Fruit fly (Drosophila melanogaster) whole organism, embryonic: ENCODE measurements around the gene CG46313.

Experiments
- Ada2b ChIP-seq: fragments of 200-800 bp; sonication (Bioruptor generic); IDR thresholded peaks from 2 replicates; pipeline ENCODE4 v1.3.6; 2022; ENCODE audit warnings: missing biosample characterization, missing genetic modification characterization
- CG10267 ChIP-seq: fragments of 200-800 bp; sonication (Bioruptor generic); optimal IDR thresholded peaks from 2 replicates; lab custom pipeline; 2018; ENCODE audit warnings: missing biosample characterization, mild to moderate bottlenecking, missing genetic modification characterization, moderate library complexity
- CG11696 ChIP-seq: fragments of 200-800 bp; sonication (Bioruptor generic); IDR thresholded peaks from 2 replicates; pipeline ENCODE4 v1.3.6; 2022; ENCODE audit warnings: missing biosample characterization, missing genetic modification characterization
- CG12071 ChIP-seq: fragments of 200-800 bp; sonication (Bioruptor generic); optimal IDR thresholded peaks from 3 replicates; lab custom pipeline; 2018; ENCODE audit warnings: missing biosample characterization, mild to moderate bottlenecking, missing genetic modification characterization
- CG12744 ChIP-seq: fragments of 200-800 bp; sonication (Bioruptor generic); optimal IDR thresholded peaks from 2 replicates; lab custom pipeline; 2016; ENCODE audit warnings: missing biosample characterization, missing genetic modification characterization
- CG2199 ChIP-seq: fragments of 200-800 bp; sonication (Bioruptor generic); IDR thresholded peaks from 3 replicates; pipeline ENCODE4 v1.3.6; 2022; ENCODE audit warnings: missing biosample characterization, missing genetic modification characterization
- CG30403 ChIP-seq: fragments of 200-800 bp; sonication (Bioruptor generic); optimal IDR thresholded peaks from 3 replicates; lab custom pipeline; 2016; ENCODE audit warnings: missing biosample characterization, missing genetic modification characterization
- CG31388 ChIP-seq: fragments of 200-800 bp; sonication (Bioruptor generic); optimal IDR thresholded peaks from 2 replicates; lab custom pipeline; 2016; ENCODE audit warnings: missing biosample characterization, missing genetic modification characterization
- CG32532 ChIP-seq: fragments of 200-800 bp; sonication (Bioruptor generic); IDR thresholded peaks from 2 replicates; pipeline ENCODE4 v1.3.6; 2022; ENCODE audit warnings: missing biosample characterization, missing genetic modification characterization
- CG4328 ChIP-seq: fragments of 200-800 bp; sonication (Bioruptor generic); optimal IDR thresholded peaks from 3 replicates; lab custom pipeline; 2017; ENCODE audit warnings: missing biosample characterization, missing genetic modification reagents, missing genetic modification characterization
- CG6683 ChIP-seq: fragments of 200-800 bp; sonication (Bioruptor generic); optimal IDR thresholded peaks from 2 replicates; lab custom pipeline; 2017; ENCODE audit warnings: missing biosample characterization, mild to moderate bottlenecking, missing genetic modification characterization, missing genetic modification reagents
- CG6791 ChIP-seq: fragments of 200-800 bp; sonication (Bioruptor generic); IDR thresholded peaks from 3 replicates; pipeline ENCODE4 v1.3.6; 2022; ENCODE audit warnings: missing biosample characterization, missing genetic modification characterization; ENCODE audit not compliant: partially characterized antibody
- CG6854 ChIP-seq: fragments of 200-800 bp; sonication (Bioruptor generic); optimal IDR thresholded peaks from 3 replicates; lab custom pipeline; 2017; ENCODE audit warnings: missing biosample characterization, mild to moderate bottlenecking, missing genetic modification characterization
- CG7271 ChIP-seq: fragments of 200-800 bp; sonication (Bioruptor generic); optimal IDR thresholded peaks from 2 replicates; lab custom pipeline; 2018; ENCODE audit warnings: missing biosample characterization, mild to moderate bottlenecking, missing genetic modification characterization, moderate library complexity
- CG8765 ChIP-seq: fragments of 200-800 bp; sonication (Bioruptor generic); IDR thresholded peaks from 2 replicates; pipeline ENCODE4 v1.3.6; 2022; ENCODE audit warnings: missing biosample characterization, missing genetic modification characterization
- CTCF ChIP-seq: fragments of 200-800 bp; sonication (Bioruptor generic); optimal IDR thresholded peaks from 2 replicates; lab custom pipeline; 2017; ENCODE audit warnings: missing biosample characterization, mild to moderate bottlenecking, missing genetic modification characterization, moderate library complexity
- Chrac-16 ChIP-seq: fragments of 200-800 bp; sonication (Bioruptor generic); optimal IDR thresholded peaks from 3 replicates; lab custom pipeline; 2016; ENCODE audit warnings: missing biosample characterization, missing genetic modification characterization
- Dad ChIP-seq: fragments of 200-800 bp; sonication (Bioruptor generic); optimal IDR thresholded peaks from 3 replicates; lab custom pipeline; 2016; ENCODE audit warnings: missing biosample characterization, missing genetic modification characterization
- Dip2 ChIP-seq: fragments of 200-800 bp; sonication (Bioruptor generic); IDR thresholded peaks from 2 replicates; pipeline ENCODE4 v1.3.6; 2022; ENCODE audit warnings: missing biosample characterization, missing genetic modification characterization
- Dll ChIP-seq: fragments of 200-800 bp; sonication (Bioruptor generic); IDR thresholded peaks from 4 replicates; pipeline ENCODE4 v1.3.6; 2022; ENCODE audit warnings: missing biosample characterization, missing genetic modification characterization; ENCODE audit not compliant: partially characterized antibody
- Ets97D ChIP-seq: fragments of 200-800 bp; sonication (Bioruptor generic); optimal IDR thresholded peaks from 3 replicates; lab custom pipeline; 2016; ENCODE audit warnings: missing biosample characterization, missing genetic modification characterization
- HmgD ChIP-seq: fragments of 200-800 bp; sonication (Bioruptor generic); optimal IDR thresholded peaks from 3 replicates; lab custom pipeline; 2016; ENCODE audit warnings: missing biosample characterization, missing genetic modification characterization
- Oaz ChIP-seq: fragments of 200-800 bp; sonication (Bioruptor generic); IDR thresholded peaks from 2 replicates; pipeline ENCODE4 v1.3.6; 2022; ENCODE audit warnings: missing biosample characterization, missing genetic modification characterization
- Poxn ChIP-seq: fragments of 200-800 bp; sonication (Bioruptor generic); IDR thresholded peaks from 2 replicates; pipeline ENCODE4 v1.3.6; 2022; ENCODE audit warnings: missing biosample characterization, missing genetic modification characterization
- Rx ChIP-seq: fragments of 200-800 bp; sonication (Bioruptor generic); IDR thresholded peaks from 2 replicates; pipeline ENCODE4 v1.3.6; 2022; ENCODE audit warnings: missing biosample characterization, missing genetic modification characterization
- Sin3A ChIP-seq: fragments of >200 bp; optimal IDR thresholded peaks from 2 replicates; lab custom pipeline; 2018
- Sox100B ChIP-seq: fragments of 200-800 bp; sonication (Bioruptor generic); optimal IDR thresholded peaks from 3 replicates; lab custom pipeline; 2018; ENCODE audit warnings: missing biosample characterization, mild to moderate bottlenecking, missing genetic modification characterization
- Sry-β ChIP-seq: fragments of 200-800 bp; sonication (Bioruptor generic); optimal IDR thresholded peaks from 2 replicates; lab custom pipeline; 2018; ENCODE audit warnings: missing biosample characterization, mild to moderate bottlenecking, missing genetic modification characterization, moderate library complexity
- Vsx1 ChIP-seq: fragments of 200-800 bp; sonication (Bioruptor generic); optimal IDR thresholded peaks from 2 replicates; lab custom pipeline; 2017; ENCODE audit warnings: missing biosample characterization, mild to moderate bottlenecking, missing genetic modification characterization, missing genetic modification reagents
- amos ChIP-seq: fragments of 200-800 bp; sonication (Bioruptor generic); IDR thresholded peaks from 2 replicates; pipeline ENCODE4 v1.3.6; 2022; ENCODE audit warnings: missing biosample characterization, missing genetic modification characterization; ENCODE audit not compliant: partially characterized antibody
- ase ChIP-seq: fragments of 200-800 bp; sonication (Bioruptor generic); IDR thresholded peaks from 3 replicates; pipeline ENCODE4 v1.3.6; 2022; ENCODE audit warnings: missing biosample characterization, missing genetic modification characterization
- crc ChIP-seq: fragments of 200-800 bp; sonication (Bioruptor generic); optimal IDR thresholded peaks from 2 replicates; lab custom pipeline; 2016; ENCODE audit warnings: missing biosample characterization, missing genetic modification characterization
- dm ChIP-seq: fragments of 200-800 bp; sonication (Bioruptor generic); optimal IDR thresholded peaks from 3 replicates; lab custom pipeline; 2016; ENCODE audit warnings: missing biosample characterization, missing genetic modification characterization
- dmrt99B ChIP-seq: fragments of 200-800 bp; sonication (Bioruptor generic); optimal IDR thresholded peaks from 2 replicates; lab custom pipeline; 2018; ENCODE audit warnings: missing biosample characterization, mild to moderate bottlenecking, missing genetic modification characterization, moderate library complexity
- gfzf ChIP-seq: fragments of 200-800 bp; sonication (Bioruptor generic); optimal IDR thresholded peaks from 2 replicates; lab custom pipeline; 2016; ENCODE audit warnings: missing biosample characterization, mild to moderate bottlenecking, missing genetic modification characterization, moderate library complexity
- gt ChIP-seq: fragments of 200-800 bp; sonication (Bioruptor generic); IDR thresholded peaks from 2 replicates; pipeline ENCODE4 v1.3.6; 2022; ENCODE audit warnings: missing biosample characterization, missing genetic modification characterization
- inv ChIP-seq: fragments of 200-800 bp; sonication (Bioruptor generic); IDR thresholded peaks from 2 replicates; pipeline ENCODE4 v1.3.6; 2022; ENCODE audit warnings: missing biosample characterization, missing genetic modification characterization; ENCODE audit not compliant: partially characterized antibody
- ken ChIP-seq: fragments of 200-800 bp; sonication (Bioruptor generic); IDR thresholded peaks from 3 replicates; pipeline ENCODE4 v1.3.6; 2022; ENCODE audit warnings: missing biosample characterization, missing genetic modification characterization
- lola ChIP-seq, 3 experiments: fragments of >200 bp in 2 of 3; fragments of 200-800 bp in 1 of 3; sonication (Bioruptor generic) in 1 of 3; optimal IDR thresholded peaks; 2 replicates each; lab custom pipeline; 2017 to 2019; ENCODE audit warnings: missing biosample characterization in 3 of 3, missing genetic modification characterization in 3 of 3, mild to moderate bottlenecking in 1 of 3, moderate library complexity in 1 of 3
- maf-S ChIP-seq: fragments of 200-800 bp; sonication (Bioruptor generic); optimal IDR thresholded peaks from 2 replicates; lab custom pipeline; 2016; ENCODE audit warnings: missing biosample characterization, missing genetic modification characterization
- pho ChIP-seq: fragments of 200-800 bp; sonication (Bioruptor generic); optimal IDR thresholded peaks from 2 replicates; lab custom pipeline; 2016; ENCODE audit warnings: missing biosample characterization, missing genetic modification characterization
- pnt ChIP-seq: fragments of 200-800 bp; sonication (Bioruptor generic); optimal IDR thresholded peaks from 3 replicates; lab custom pipeline; 2016; ENCODE audit warnings: missing biosample characterization, missing genetic modification characterization
- prd ChIP-seq, 3 experiments: fragments of >200 bp in 2 of 3; fragments of 200-800 bp in 1 of 3; sonication (Bioruptor generic) in 1 of 3; optimal IDR thresholded peaks in 2 of 3; IDR thresholded peaks in 1 of 3; 2 replicates in 2 of 3; 3 replicates in 1 of 3; pipeline versions ENCODE4 v1.3.6 to Lab custom; 2017 to 2022; ENCODE audit warnings: missing biosample characterization in 1 of 3, missing genetic modification characterization in 1 of 3
- run ChIP-seq: fragments of 200-800 bp; sonication (Bioruptor generic); optimal IDR thresholded peaks from 3 replicates; lab custom pipeline; 2018; ENCODE audit warnings: missing biosample characterization, mild to moderate bottlenecking, missing genetic modification characterization
- seq ChIP-seq: fragments of 200-800 bp; sonication (Bioruptor generic); IDR thresholded peaks from 2 replicates; pipeline ENCODE4 v1.3.6; 2022; ENCODE audit warnings: missing biosample characterization, missing genetic modification characterization
- shn ChIP-seq: fragments of 200-800 bp; sonication (Bioruptor generic); optimal IDR thresholded peaks from 3 replicates; lab custom pipeline; 2016; ENCODE audit warnings: missing biosample characterization, missing genetic modification characterization
- slbo ChIP-seq: fragments of 200-800 bp; sonication (Bioruptor generic); IDR thresholded peaks from 2 replicates; pipeline ENCODE4 v1.3.6; 2022; ENCODE audit warnings: missing biosample characterization, missing genetic modification characterization
- sob ChIP-seq: fragments of 200-800 bp; sonication (Bioruptor generic); IDR thresholded peaks from 2 replicates; pipeline ENCODE4 v1.3.6; 2022; ENCODE audit warnings: missing biosample characterization, missing genetic modification characterization
- tup ChIP-seq: fragments of 200-800 bp; sonication (Bioruptor generic); optimal IDR thresholded peaks from 2 replicates; lab custom pipeline; 2016; ENCODE audit warnings: missing biosample characterization, mild to moderate bottlenecking, missing genetic modification characterization, moderate library complexity
- unpg ChIP-seq: fragments of 200-800 bp; sonication (Bioruptor generic); optimal IDR thresholded peaks from 3 replicates; lab custom pipeline; 2018; ENCODE audit warnings: missing biosample characterization, mild to moderate bottlenecking, missing genetic modification characterization, moderate library complexity
- zf30C ChIP-seq: fragments of 200-800 bp; sonication (Bioruptor generic); optimal IDR thresholded peaks from 3 replicates; lab custom pipeline; 2018; ENCODE audit warnings: missing biosample characterization, mild to moderate bottlenecking, missing genetic modification characterization

CG46313 gene

dm6 chr3R:26963747-26964174, 14.6 kb upstream of the CG46313 start (continued):
- TF ChIP-seq HmgD (no peak), CG12744 (GFP tag; lab: Kevin White, UChicago) (no peak), CG10267 (peak; percentile 53), CG7271 (tag; lab: Kevin White, UChicago) (peak; percentile 62), seq (GFP tag; lab: Robert Waterston, UW) (peak; percentile 29; the same call in 1 of the 2 replicates), ken (GFP tag; lab: Robert Waterston, UW) (no peak), CG30403 (GFP tag; lab: Kevin White, UChicago) (peak; percentile 62), CG31388 (GFP tag; lab: Kevin White, UChicago) (peak; percentile 69), inv (no peak), maf-S (GFP tag; lab: Kevin White, UChicago) (no peak), tup (GFP tag; lab: Kevin White, UChicago) (no peak), CG12071 (GFP tag; lab: Kevin White, UChicago) (peak; percentile 84), pho (GFP tag; lab: Kevin White, UChicago) (peak; percentile 18), dmrt99B (tag; lab: Kevin White, UChicago) (peak; percentile 76), prd (optimal IDR thresholded peaks at IDR 0.05; lab: Kevin White, UChicago) (no peak), prd (GFP tag; IDR thresholded peaks at IDR 0.05; lab: Robert Waterston, UW) (peak; percentile 74), slbo (GFP tag; lab: Robert Waterston, UW) (peak; percentile 45; the same call in 1 of the 2 replicates), unpg (GFP tag; lab: Kevin White, UChicago) (peak; percentile 62), CG8765 (GFP tag; lab: Robert Waterston, UW) (no peak), zf30C (no peak), sob (GFP tag; lab: Robert Waterston, UW) (0 out of 2 replicates have a peak, but pooled peaks have one; percentile 35), amos (GFP tag; lab: Robert Waterston, UW) (no peak), ase (no peak), Ets97D (peak; percentile 55), CG11696 (GFP tag; lab: Robert Waterston, UW) (peak; percentile 93), Sox100B (peak; percentile 76), CG6854 (peak; percentile 53), Oaz (GFP tag; lab: Robert Waterston, UW) (no peak), CG2199 (no peak), gt (GFP tag; lab: Robert Waterston, UW) (no peak), Poxn (GFP tag; lab: Robert Waterston, UW) (no peak), Vsx1 (no peak), Dll (GFP tag; lab: Robert Waterston, UW) (no peak), dm (GFP tag; lab: Kevin White, UChicago) (no peak), Sin3A (lab: Kevin White, UChicago) (no peak), CG6791 (no peak), lola (GFP tag; optimal IDR thresholded peaks at IDR 0.05; lab: Kevin White, UChicago) (peak in 1 of 3 experiments; percentile 16), gfzf (GFP tag; lab: Kevin White, UChicago) (no peak), CG32532 (peak; percentile 75), shn (GFP tag; lab: Kevin White, UChicago) (no peak), CG4328 (no peak), CG6683 (GFP tag; lab: Kevin White, UChicago) (no peak), Sry-β (GFP tag; lab: Kevin White, UChicago) (no peak), Ada2b (GFP tag; lab: Robert Waterston, UW) (peak; percentile 53; the same call in 1 of the 2 replicates), Dip2 (no peak), pnt (GFP tag; lab: Kevin White, UChicago) (peak; percentile 46), run (peak; percentile 29), Rx (GFP tag; lab: Robert Waterston, UW) (no peak), crc (GFP tag; lab: Kevin White, UChicago) (peak; percentile 61), Dad (GFP tag; lab: Kevin White, UChicago) (no peak), Chrac-16 (GFP tag; lab: Kevin White, UChicago) (peak; percentile 6), CTCF (GFP tag; lab: Kevin White, UChicago) (peak; percentile 35)
